Worm (Caenorhabditis elegans): ENCODE measurements around the gene F55A11.7.

F55A11.7 gene

ce11 chrV:11796343-11796742, 9.1 kb upstream of the F55A11.7 start:
- TF ChIP-seq tra-4 (tag; optimal IDR thresholded peaks at IDR 0.05): no peak
- no peak for TF ChIP-seq sea-1 (GFP tag; conservative IDR thresholded peaks at IDR 0.05)
- no peak for TF ChIP-seq ama-1 (optimal IDR thresholded peaks at IDR 0.05)
- no peak for TF ChIP-seq pes-1 (GFP tag; IDR thresholded peaks at IDR 0.05)
- TF ChIP-seq B0310.2 (tag; optimal IDR thresholded peaks at IDR 0.05): no peak

ce11 chrV:11795352-11795751, 8.1 kb upstream of the F55A11.7 start:
- TF ChIP-seq ama-1 (optimal IDR thresholded peaks at IDR 0.05) (no peak), pes-1 (GFP tag; IDR thresholded peaks at IDR 0.05) (no peak), flt-1 (GFP tag; IDR thresholded peaks at IDR 0.05) (no peak), B0310.2 (tag; optimal IDR thresholded peaks at IDR 0.05) (no peak), tbx-37 (GFP tag; conservative IDR thresholded peaks at IDR 0.05) (no peak), scrt-1 (GFP tag; IDR thresholded peaks at IDR 0.05) (no peak), sea-1 (GFP tag; conservative IDR thresholded peaks at IDR 0.05) (no peak), ceh-36 (tag; optimal IDR thresholded peaks at IDR 0.05) (no peak), tbx-11 (GFP tag; IDR thresholded peaks at IDR 0.05) (no peak), ets-7 (tag; optimal IDR thresholded peaks at IDR 0.05) (no peak), aly-1 (tag; optimal IDR thresholded peaks at IDR 0.05) (no peak), hmg-4 (GFP tag; optimal IDR thresholded peaks at IDR 0.05) (no peak), hnd-1 (tag; optimal IDR thresholded peaks at IDR 0.05) (no peak), F13C5.2 (tag; optimal IDR thresholded peaks at IDR 0.05) (no peak), tra-4 (tag; optimal IDR thresholded peaks at IDR 0.05) (no peak), ceh-13 (GFP tag; optimal IDR thresholded peaks at IDR 0.05) (no peak), hmbx-1 (tag; optimal IDR thresholded peaks at IDR 0.05) (no peak)

- TF ChIP-seq F13C5.2 (tag; optimal IDR thresholded peaks at IDR 0.05): no peak
- no peak for TF ChIP-seq flt-1 (GFP tag; IDR thresholded peaks at IDR 0.05)
- no peak for TF ChIP-seq tbx-37 (GFP tag; conservative IDR thresholded peaks at IDR 0.05)
- TF ChIP-seq ets-7 (tag; optimal IDR thresholded peaks at IDR 0.05): no peak
- TF ChIP-seq ceh-13 (GFP tag; optimal IDR thresholded peaks at IDR 0.05): no peak
- no peak for TF ChIP-seq tbx-11 (GFP tag; IDR thresholded peaks at IDR 0.05)
- no peak for TF ChIP-seq ceh-36 (tag; optimal IDR thresholded peaks at IDR 0.05)
- no peak for TF ChIP-seq aly-1 (tag; optimal IDR thresholded peaks at IDR 0.05)
- TF ChIP-seq tra-4 (tag; optimal IDR thresholded peaks at IDR 0.05): no peak
- no peak for TF ChIP-seq hmg-4 (GFP tag; optimal IDR thresholded peaks at IDR 0.05)
- TF ChIP-seq hmbx-1 (tag; optimal IDR thresholded peaks at IDR 0.05): no peak
- TF ChIP-seq scrt-1 (GFP tag; IDR thresholded peaks at IDR 0.05): no peak
- TF ChIP-seq B0310.2 (tag; optimal IDR thresholded peaks at IDR 0.05): no peak
- no peak for TF ChIP-seq sea-1 (GFP tag; conservative IDR thresholded peaks at IDR 0.05)
- no peak for TF ChIP-seq pes-1 (GFP tag; IDR thresholded peaks at IDR 0.05)
- no peak for TF ChIP-seq ama-1 (optimal IDR thresholded peaks at IDR 0.05)
Measured at ce11 chrV:11794172-11794571, 6.9 kb upstream of the F55A11.7 start.

- TF ChIP-seq flt-1 (GFP tag; IDR thresholded peaks at IDR 0.05): no peak
- no peak for TF ChIP-seq B0310.2 (tag; optimal IDR thresholded peaks at IDR 0.05)
- TF ChIP-seq ets-7 (tag; optimal IDR thresholded peaks at IDR 0.05): no peak
- no peak for TF ChIP-seq hnd-1 (tag; optimal IDR thresholded peaks at IDR 0.05)
- TF ChIP-seq tra-4 (tag; optimal IDR thresholded peaks at IDR 0.05): no peak
- no peak for TF ChIP-seq hmg-4 (GFP tag; optimal IDR thresholded peaks at IDR 0.05)
- no peak for TF ChIP-seq sea-1 (GFP tag; conservative IDR thresholded peaks at IDR 0.05)
- no peak for TF ChIP-seq tbx-37 (GFP tag; conservative IDR thresholded peaks at IDR 0.05)
Measured at ce11 chrV:11789474-11789873, 2.2 kb upstream of the F55A11.7 start, which contains the start of gene D2023.1. Gene D2023.1, plus strand, starts transcription at chrV:11789550.

- TF ChIP-seq hmg-4 (GFP tag; optimal IDR thresholded peaks at IDR 0.05): no peak
- no peak for TF ChIP-seq F13C5.2 (tag; optimal IDR thresholded peaks at IDR 0.05)
- TF ChIP-seq aly-1 (tag; optimal IDR thresholded peaks at IDR 0.05): no peak
Measured at ce11 chrV:11787742-11788238, 547 bp upstream of the F55A11.7 start, which contains the start of gene F55A11.8. Gene F55A11.8, plus strand, starts transcription at chrV:11788188.

- TF ChIP-seq ceh-36 (tag; optimal IDR thresholded peaks at IDR 0.05) (peak; percentile 95), tbx-11 (GFP tag; IDR thresholded peaks at IDR 0.05) (peak; percentile 99), B0310.2 (tag; optimal IDR thresholded peaks at IDR 0.05) (peak; percentile 94), ets-7 (tag; optimal IDR thresholded peaks at IDR 0.05) (peak; percentile 80), hnd-1 (tag; optimal IDR thresholded peaks at IDR 0.05) (peak; percentile 89), tbx-37 (GFP tag; conservative IDR thresholded peaks at IDR 0.05) (peak; percentile 97), ceh-13 (GFP tag; optimal IDR thresholded peaks at IDR 0.05) (peak; percentile 94), scrt-1 (GFP tag; IDR thresholded peaks at IDR 0.05) (peak; percentile 97), pes-1 (GFP tag; IDR thresholded peaks at IDR 0.05) (peak; percentile 96), tra-4 (tag; optimal IDR thresholded peaks at IDR 0.05) (peak; percentile 91), sea-1 (GFP tag; conservative IDR thresholded peaks at IDR 0.05) (peak; percentile 99), ama-1 (optimal IDR thresholded peaks at IDR 0.05) (no peak), flt-1 (GFP tag; IDR thresholded peaks at IDR 0.05) (peak; percentile 95), hmbx-1 (tag; optimal IDR thresholded peaks at IDR 0.05) (peak; percentile 80), F13C5.2 (tag; optimal IDR thresholded peaks at IDR 0.05) (peak; percentile 97), hmg-4 (GFP tag; optimal IDR thresholded peaks at IDR 0.05) (peak; percentile 98), aly-1 (tag; optimal IDR thresholded peaks at IDR 0.05) (peak; percentile 92)
Measured at ce11 chrV:11782809-11783440, 4.3 kb downstream of the F55A11.7 start, which contains the start of gene F55A11.11. Gene F55A11.11, plus strand, starts transcription at chrV:11783149.

- TF ChIP-seq aly-1 (tag; optimal IDR thresholded peaks at IDR 0.05) (no peak), ets-7 (tag; optimal IDR thresholded peaks at IDR 0.05) (no peak), tra-4 (tag; optimal IDR thresholded peaks at IDR 0.05) (no peak), hmbx-1 (tag; optimal IDR thresholded peaks at IDR 0.05) (no peak), tbx-11 (GFP tag; IDR thresholded peaks at IDR 0.05) (no peak), hnd-1 (tag; optimal IDR thresholded peaks at IDR 0.05) (no peak), scrt-1 (GFP tag; IDR thresholded peaks at IDR 0.05) (no peak), B0310.2 (tag; optimal IDR thresholded peaks at IDR 0.05) (no peak), pes-1 (GFP tag; IDR thresholded peaks at IDR 0.05) (no peak), flt-1 (GFP tag; IDR thresholded peaks at IDR 0.05) (no peak)
Measured at ce11 chrV:11779810-11780209, 7.4 kb downstream of the F55A11.7 start.
